Worm (Caenorhabditis elegans): Measurements from ENCODE around the gene C29F5.8.

- TF ChIP-seq ama-1 (optimal IDR thresholded peaks at IDR 0.05): no peak
- TF ChIP-seq che-1 (tag; optimal IDR thresholded peaks at IDR 0.05): no peak
These were observed 16.8 kb downstream of the C29F5.8 start, which contains the start of gene C32D5.4 for ce11 chrII:6322979-6323378.

Measured in whole organism, late embryonic.